Fruit fly (Drosophila melanogaster) whole organism, wandering third instar larva: Measurements from ENCODE around the gene nuf.

ENCODE experiments used
- ey ChIP-seq: fragments of 200-800 bp; sonication (Bioruptor generic); optimal IDR thresholded peaks from 2 replicates; lab custom pipeline; 2016; ENCODE audit warnings: missing biosample characterization, missing genetic modification characterization
- pan ChIP-seq: fragments of >200 bp; optimal IDR thresholded peaks from 2 replicates; lab custom pipeline; 2017

DNA sequence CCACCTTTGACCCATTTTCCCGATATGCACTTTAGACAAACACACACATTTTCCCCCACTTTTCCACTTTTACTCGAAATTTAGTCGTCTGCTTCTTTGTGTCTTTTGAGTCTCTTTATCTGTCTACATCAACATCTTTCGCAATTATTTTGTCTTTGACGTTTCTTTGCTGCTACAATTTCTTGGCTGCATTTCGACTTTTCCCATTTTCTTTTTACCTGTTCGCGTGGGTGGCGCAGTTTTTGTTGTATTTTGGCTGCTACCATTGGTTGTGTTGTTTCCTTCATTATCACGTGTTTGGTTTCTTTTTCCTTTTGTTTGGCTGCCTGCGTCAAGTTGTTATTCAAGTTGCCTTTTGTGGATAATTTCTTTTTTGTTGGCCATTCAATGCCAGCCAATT, 20.9 kb downstream of the nuf start:
- no peak for TF ChIP-seq pan (lab: Kevin White, UChicago)
- TF ChIP-seq ey (GFP tag; lab: Kevin White, UChicago) = no peak
